Worm (Caenorhabditis elegans): Measurements from ENCODE around the gene otub-4.

Gene otub-4

DNA sequence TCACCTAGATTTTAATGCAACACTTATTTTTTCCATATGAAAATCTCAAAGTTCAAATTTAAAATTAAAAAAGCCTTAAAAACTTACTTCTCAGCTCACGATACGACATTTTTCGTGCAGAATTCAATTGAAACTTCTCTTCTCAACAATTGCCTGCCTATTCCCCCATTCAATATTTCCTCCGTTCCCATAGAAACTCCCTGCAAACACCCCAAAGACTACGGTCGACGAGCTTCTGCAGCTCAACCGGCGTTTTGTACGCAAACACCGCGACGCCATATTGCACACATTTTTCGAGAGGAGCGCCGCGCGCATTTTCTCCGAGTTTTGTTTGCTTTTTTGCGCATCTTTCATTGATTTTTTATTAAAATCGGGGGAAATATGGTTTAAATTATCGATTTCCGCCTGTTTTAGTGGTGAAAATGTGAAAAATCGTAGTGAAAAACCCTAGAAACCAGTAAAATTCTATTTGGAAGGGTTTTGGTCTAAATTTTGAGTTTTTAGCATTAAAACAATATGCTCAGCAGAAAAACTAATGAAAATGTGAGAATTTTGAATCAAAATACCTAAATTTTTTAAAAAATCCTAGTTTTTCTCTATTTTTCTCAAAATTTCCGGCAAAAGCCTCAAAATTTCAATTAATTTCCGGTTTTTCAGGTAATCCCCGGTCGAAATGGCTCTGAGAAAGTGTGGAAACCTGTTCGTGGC lies 21.2 kb upstream of the otub-4 start, which contains the start of the genes dyf-3 and pdhb-1 (continued):
- TF ChIP-seq daf-19 (GFP tag; conservative IDR thresholded peaks at IDR 0.05): no peak
- no peak for TF ChIP-seq ZK546.5 (tag; optimal IDR thresholded peaks at IDR 0.05)
- no peak for TF ChIP-seq T26A8.4 (GFP tag; IDR thresholded peaks at IDR 0.05)
- TF ChIP-seq Y5F2A.4 (GFP tag; optimal IDR thresholded peaks at IDR 0.05): no peak
- no peak for TF ChIP-seq nhr-111 (GFP tag; optimal IDR thresholded peaks at IDR 0.05)
- TF ChIP-seq lin-15B (tag; optimal IDR thresholded peaks at IDR 0.05): no peak
- TF ChIP-seq php-3 (GFP tag; IDR thresholded peaks at IDR 0.05): no peak
- no peak for TF ChIP-seq zip-2 (tag; optimal IDR thresholded peaks at IDR 0.05)
- TF ChIP-seq arid-1 (GFP tag; conservative IDR thresholded peaks at IDR 0.05): no peak
- no peak for TF ChIP-seq pqm-1 (tag; optimal IDR thresholded peaks at IDR 0.05)
- no peak for TF ChIP-seq rbr-2 (tag; optimal IDR thresholded peaks at IDR 0.05)
- peak; percentile 8 for TF ChIP-seq hlh-30 (tag; optimal IDR thresholded peaks at IDR 0.05; ENCODE audit: insufficient read depth)
- peak; percentile 0 to 94 for TF ChIP-seq lsy-2 (tag; optimal IDR thresholded peaks at IDR 0.05)
- peak in 1 of 2 experiments; percentile 86 for TF ChIP-seq unc-62 (GFP tag; optimal IDR thresholded peaks at IDR 0.05 in 1 of 2)
- no peak for TF ChIP-seq unc-62 (tag; optimal IDR thresholded peaks at IDR 0.05)
- no peak for TF ChIP-seq lin-29 (GFP tag; IDR thresholded peaks at IDR 0.05)

DNA sequence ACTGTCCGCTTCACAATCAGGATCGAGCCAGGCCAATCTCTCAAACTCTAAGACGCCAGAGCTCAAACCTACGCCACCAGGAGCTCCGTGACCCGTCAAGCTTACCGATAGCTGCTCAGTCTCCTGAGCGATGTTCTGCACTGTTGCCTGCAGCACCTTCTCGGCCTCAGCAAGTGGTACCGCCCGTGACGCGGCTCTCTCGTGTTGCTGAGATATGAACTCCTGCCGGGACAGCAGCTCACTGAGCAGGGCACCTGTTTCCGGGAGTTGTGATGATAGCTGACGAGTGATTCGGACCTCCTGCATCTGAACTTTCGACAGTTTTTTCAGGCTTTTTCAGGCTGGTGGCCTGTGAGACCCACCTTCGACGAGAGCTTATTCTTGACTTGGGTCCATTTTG lies 20.1 kb upstream of the otub-4 start:
- no peak for TF ChIP-seq snpc-1.2 (GFP tag; IDR thresholded peaks at IDR 0.05)
- TF ChIP-seq egl-27 (tag; optimal IDR thresholded peaks at IDR 0.05): no peak
- TF ChIP-seq F37D6.2 (tag; optimal IDR thresholded peaks at IDR 0.05): no peak
- no peak for TF ChIP-seq dpl-1 (GFP tag; optimal IDR thresholded peaks at IDR 0.05)
- TF ChIP-seq Y105C5A.15 (GFP tag; IDR thresholded peaks at IDR 0.05): 0 out of 2 replicates have a peak, but pooled peaks have one; percentile 29
- TF ChIP-seq set-16 (GFP tag; IDR thresholded peaks at IDR 0.05): peak; percentile 82
- TF ChIP-seq nhr-11 (tag; optimal IDR thresholded peaks at IDR 0.05): no peak
- TF ChIP-seq snpc-4 (tag; optimal IDR thresholded peaks at IDR 0.05): no peak
- TF ChIP-seq ztf-11 (tag; optimal IDR thresholded peaks at IDR 0.05): no peak
- TF ChIP-seq lin-29 (GFP tag; IDR thresholded peaks at IDR 0.05): no peak
- TF ChIP-seq dmd-8 (GFP tag; IDR thresholded peaks at IDR 0.05): no peak
- TF ChIP-seq nhr-77 (tag; optimal IDR thresholded peaks at IDR 0.05): no peak
- TF ChIP-seq dve-1 (tag; optimal IDR thresholded peaks at IDR 0.05; ENCODE audit: insufficient read depth): no peak
- no peak for TF ChIP-seq dmd-9 (GFP tag; IDR thresholded peaks at IDR 0.05)
- no peak for TF ChIP-seq nhr-111 (GFP tag; optimal IDR thresholded peaks at IDR 0.05)
- TF ChIP-seq unc-62 (GFP tag; optimal IDR thresholded peaks at IDR 0.05 in 1 of 2): peak in 1 of 2 experiments; percentile 89
- TF ChIP-seq unc-62 (tag; optimal IDR thresholded peaks at IDR 0.05): no peak

DNA sequence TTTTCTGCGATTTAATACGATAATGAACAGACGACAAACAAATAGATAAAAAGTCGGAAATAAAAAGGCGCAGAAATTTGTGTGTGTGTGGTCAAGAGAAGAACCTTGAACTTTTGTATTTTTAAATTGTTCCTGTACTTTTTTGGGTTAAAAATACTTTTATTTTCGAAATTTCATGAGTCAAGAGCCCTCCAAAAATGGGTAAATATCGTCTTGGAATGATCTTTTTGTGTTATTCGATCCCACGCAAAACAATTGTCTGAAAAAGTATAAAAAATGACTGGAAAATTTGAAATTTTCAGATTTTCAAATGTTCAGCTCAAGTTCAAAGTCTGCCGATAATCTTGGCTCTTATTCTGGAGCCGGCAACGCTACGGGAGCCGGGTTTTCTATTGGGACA lies 17.7 kb upstream of the otub-4 start, which contains the start of gene C04C3.14:
Gene C04C3.14 (plus strand): TSS at position 301 of the 400 bp plus-strand sequence.
- TF ChIP-seq cey-2 (tag; optimal IDR thresholded peaks at IDR 0.05; ENCODE audit: borderline replicate concordance, insufficient read depth) (no peak), nhr-102 (tag; optimal IDR thresholded peaks at IDR 0.05) (no peak), daf-8 (GFP tag; IDR thresholded peaks at IDR 0.05) (no peak), ceh-20 (GFP tag; IDR thresholded peaks at IDR 0.05) (no peak), ZK337.2 (GFP tag; IDR thresholded peaks at IDR 0.05) (no peak), jun-1 (tag; optimal IDR thresholded peaks at IDR 0.05) (no peak), mxl-3 (GFP tag; optimal IDR thresholded peaks at IDR 0.05) (no peak), zfp-3 (GFP tag; conservative IDR thresholded peaks at IDR 0.05) (no peak)

All from whole organism, L4 larva.